Worm (Caenorhabditis elegans) whole organism, dauer: ENCODE results near the gene F08C6.18.

Experiments
- unc-62 ChIP-seq: sonication (generic microtip); optimal IDR thresholded peaks from 2 replicates; lab custom pipeline; 2017; ENCODE audit warnings: missing biosample characterization, missing genetic modification reagents, missing genetic modification characterization

The F08C6.18 gene

ce11 chrX:7534454-7534853 is 39.0 kb downstream of the F08C6.18 start:
- no peak for TF ChIP-seq unc-62 (GFP tag; lab: Kevin White, UChicago)

ce11 chrX:7532632-7533031 is 40.8 kb downstream of the F08C6.18 start, which contains the start of gene ceh-14:
ceh-14 (minus strand) TSS chrX:7532732.
- TF ChIP-seq unc-62 (GFP tag; lab: Kevin White, UChicago) = no peak

- no peak for TF ChIP-seq unc-62 (GFP tag; lab: Kevin White, UChicago)
Observed at ce11 chrX:7525271-7525670, 48.2 kb downstream of the F08C6.18 start, which contains the start of gene F46C8.3. F46C8.3 (plus strand) TSS chrX:7525571.

ce11 chrX:7523799-7524198 is 49.6 kb downstream of the F08C6.18 start:
- no peak for TF ChIP-seq unc-62 (GFP tag; lab: Kevin White, UChicago)
